Worm (Caenorhabditis elegans): ENCODE measurements around the gene col-105.

DNA sequence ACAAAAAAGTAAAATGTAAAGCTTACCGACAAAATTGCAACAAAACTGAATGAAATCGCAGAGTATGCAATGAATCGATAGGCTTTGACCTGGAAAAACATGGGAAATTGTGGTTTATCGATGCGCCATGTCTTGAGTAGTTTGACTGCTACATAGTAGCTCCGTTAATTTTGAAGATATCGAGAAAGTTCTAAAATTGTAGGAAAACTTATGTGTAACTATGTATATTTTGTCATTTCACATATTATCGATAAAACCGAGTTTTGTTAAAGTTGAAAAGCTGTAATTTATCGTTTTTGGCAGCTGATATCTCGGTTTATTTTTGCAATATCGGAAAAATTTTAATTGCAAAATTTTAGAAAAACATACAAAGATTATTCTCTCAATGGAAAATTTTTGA, at the start of gene col-105:
- TF ChIP-seq aly-1 (tag; optimal IDR thresholded peaks at IDR 0.05) = no peak
- no peak for TF ChIP-seq sea-1 (GFP tag; conservative IDR thresholded peaks at IDR 0.05)
- TF ChIP-seq flt-1 (GFP tag; IDR thresholded peaks at IDR 0.05) = no peak
